Worm (Caenorhabditis elegans): ENCODE measurements around the gene T01G5.6.

Gene T01G5.6

ce11 chrV:15085335-15085800 lies 28.5 kb downstream of the T01G5.6 start, which contains the start of the genes ahsa-1 and C01G10.7 (continued):
- TF ChIP-seq F33H1.4 (GFP tag; IDR thresholded peaks at IDR 0.05) (peak; percentile 70), Y53G8AR.9 (GFP tag; conservative IDR thresholded peaks at IDR 0.05) (peak; percentile 76; the same call in 1 of the 2 replicates), zim-3 (tag; optimal IDR thresholded peaks at IDR 0.05) (no peak), snpc-3.4 (tag; optimal IDR thresholded peaks at IDR 0.05) (peak; percentile 51), F23B12.7 (tag; optimal IDR thresholded peaks at IDR 0.05; ENCODE audit: insufficient read depth) (peak; percentile 84), rec-8 (tag; optimal IDR thresholded peaks at IDR 0.05) (peak; percentile 74 to 82), xnd-1 (tag; optimal IDR thresholded peaks at IDR 0.05) (peak; percentile 19), madf-6 (GFP tag; IDR thresholded peaks at IDR 0.05) (peak; percentile 79), ccch-3 (GFP tag; optimal IDR thresholded peaks at IDR 0.05) (peak; percentile 30), ztf-22 (GFP tag; optimal IDR thresholded peaks at IDR 0.05) (peak; percentile 49), nfyb-1 (GFP tag; IDR thresholded peaks at IDR 0.05) (no peak; the same call in 1 of the 2 replicates), C17E4.6 (GFP tag; IDR thresholded peaks at IDR 0.05) (peak; percentile 48; the same call in 1 of the 2 replicates), sea-2 (GFP tag; IDR thresholded peaks at IDR 0.05) (no peak), akir-1 (GFP tag; optimal IDR thresholded peaks at IDR 0.05) (peak; percentile 31), mcd-1 (GFP tag; IDR thresholded peaks at IDR 0.05) (peak; percentile 98), hrde-1 (tag; optimal IDR thresholded peaks at IDR 0.05; ENCODE audit: borderline replicate concordance) (peak; percentile 23), ceh-40 (GFP tag; IDR thresholded peaks at IDR 0.05) (no peak), him-1 (tag; optimal IDR thresholded peaks at IDR 0.05) (peak; percentile 26), repo-1 (tag; optimal IDR thresholded peaks at IDR 0.05) (no peak), ztf-28 (GFP tag; IDR thresholded peaks at IDR 0.05) (peak; percentile 93), C06A6.2 (GFP tag; conservative IDR thresholded peaks at IDR 0.05) (no peak), attf-3 (GFP tag; conservative IDR thresholded peaks at IDR 0.05) (peak; percentile 69), egl-18 (GFP tag; IDR thresholded peaks at IDR 0.05) (no peak), lin-54 (GFP tag; optimal IDR thresholded peaks at IDR 0.05) (peak; percentile 82), efl-1 (GFP tag; optimal IDR thresholded peaks at IDR 0.05) (peak; percentile 57), lsl-1 (GFP tag; optimal IDR thresholded peaks at IDR 0.05) (peak; percentile 68), ekl-4 (GFP tag; IDR thresholded peaks at IDR 0.05) (peak; percentile 88), athp-1 (tag; optimal IDR thresholded peaks at IDR 0.05) (peak; percentile 86), pbrm-1 (GFP tag; IDR thresholded peaks at IDR 0.05) (peak; percentile 87; the same call in 1 of the 2 replicates), egrh-3 (GFP tag; IDR thresholded peaks at IDR 0.05) (peak; percentile 55; the same call in 1 of the 2 replicates), rpc-1 (optimal IDR thresholded peaks at IDR 0.05) (peak; percentile 31), rpc-1 (tag; optimal IDR thresholded peaks at IDR 0.05) (no peak), dpff-1 (tag; optimal IDR thresholded peaks at IDR 0.05) (no peak), let-526 (GFP tag; IDR thresholded peaks at IDR 0.05) (peak; percentile 90), B0336.3 (GFP tag; IDR thresholded peaks at IDR 0.05) (no peak), fkh-3 (tag; optimal IDR thresholded peaks at IDR 0.05) (no peak), tbp1 (GFP tag; optimal IDR thresholded peaks at IDR 0.05) (no peak), Y53F4B.3 (GFP tag; IDR thresholded peaks at IDR 0.05) (no peak)

- TF ChIP-seq somi-1 (GFP tag; optimal IDR thresholded peaks at IDR 0.05): no peak
- TF ChIP-seq rpc-1 (optimal IDR thresholded peaks at IDR 0.05): no peak
- TF ChIP-seq rpc-1 (tag; optimal IDR thresholded peaks at IDR 0.05): no peak
- TF ChIP-seq C17E4.6 (GFP tag; IDR thresholded peaks at IDR 0.05): no peak
- no peak for TF ChIP-seq hlh-12 (tag; optimal IDR thresholded peaks at IDR 0.05)
- no peak for TF ChIP-seq F39B2.1 (GFP tag; IDR thresholded peaks at IDR 0.05)
- TF ChIP-seq athp-1 (tag; optimal IDR thresholded peaks at IDR 0.05): peak; percentile 82
- TF ChIP-seq bed-1 (GFP tag; IDR thresholded peaks at IDR 0.05): no peak
- TF ChIP-seq Y67H2A.10 (GFP tag; conservative IDR thresholded peaks at IDR 0.05): no peak
- TF ChIP-seq ceh-27 (GFP tag; optimal IDR thresholded peaks at IDR 0.05): no peak
- peak; percentile 18 for TF ChIP-seq atf-7 (tag; optimal IDR thresholded peaks at IDR 0.05)
- TF ChIP-seq dox-1 (GFP tag; IDR thresholded peaks at IDR 0.05): no peak
- TF ChIP-seq F49E8.2 (tag; optimal IDR thresholded peaks at IDR 0.05; ENCODE audit: insufficient read depth): no peak
- no peak for TF ChIP-seq gei-17 (GFP tag; optimal IDR thresholded peaks at IDR 0.05)
- no peak for TF ChIP-seq rcor-1 (GFP tag; IDR thresholded peaks at IDR 0.05)
Observed at ce11 chrV:15083659-15084058, 30.2 kb downstream of the T01G5.6 start.

Data from whole organism, young adult.